Fruit fly (Drosophila melanogaster): ENCODE data around the gene Kots.

The Kots gene

DNA sequence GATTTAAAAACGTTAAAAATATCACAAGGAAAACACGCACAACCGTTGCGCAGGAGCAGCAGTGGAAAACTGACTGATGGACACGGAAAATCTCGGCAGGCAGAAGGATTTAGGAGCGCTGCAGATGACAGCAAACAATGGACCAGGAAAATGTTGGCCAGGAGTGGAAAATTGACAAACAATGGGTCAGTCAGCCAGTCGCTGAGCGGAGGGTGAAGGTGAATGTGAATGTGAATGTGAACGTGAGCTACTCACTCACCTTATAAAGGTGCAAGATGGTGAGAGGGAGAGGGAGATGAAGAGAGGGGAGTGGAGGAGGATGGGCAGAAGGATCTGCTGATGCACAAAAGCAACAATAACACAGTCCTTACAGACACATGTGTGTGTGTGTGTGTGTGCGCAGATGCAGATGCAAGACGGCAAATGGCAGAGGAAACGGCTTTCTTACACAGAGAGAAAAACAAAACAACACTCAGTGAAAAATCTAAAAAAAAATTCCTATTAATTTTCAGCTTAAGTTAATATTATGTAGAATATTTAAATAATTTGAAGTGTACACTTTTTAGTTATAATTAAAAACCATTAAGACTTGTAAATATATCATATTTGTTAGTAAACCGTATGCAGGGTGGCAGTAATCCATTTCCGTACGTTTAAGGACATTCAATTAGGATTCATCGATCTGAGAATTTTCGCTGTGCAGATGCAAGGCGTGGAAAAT is 7.9 kb upstream of the Kots start:
- no peak for TF ChIP-seq cic (GFP tag; optimal IDR thresholded peaks at IDR 0.05)

DNA sequence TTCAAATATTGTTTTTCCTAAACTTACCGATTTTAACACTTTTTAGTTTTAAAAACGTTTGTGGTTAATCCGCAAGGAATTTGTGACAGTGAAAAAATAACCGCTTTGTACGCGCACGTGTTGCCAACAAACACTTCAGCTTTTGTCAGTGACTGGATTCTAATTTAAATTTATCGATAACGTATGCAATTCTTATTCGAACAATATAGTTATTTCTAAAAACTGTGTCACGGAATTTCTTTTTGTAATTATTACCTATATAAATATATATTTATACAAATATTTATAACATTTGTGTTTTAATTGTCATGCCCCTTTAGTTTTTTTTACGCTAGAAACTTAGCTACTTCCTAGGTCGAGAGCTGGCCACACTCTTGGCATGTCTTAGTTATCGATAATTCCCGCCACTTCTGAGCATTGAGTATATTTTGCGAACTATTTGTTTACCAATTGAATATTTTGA is 570 bp upstream of the Kots start, which contains the start of gene Orc2:
Gene Orc2, plus strand, starts transcription at position 373 of the 463 bp plus-strand sequence.
- TF ChIP-seq kay (GFP tag; ENCODE audit: borderline replicate concordance), result no peak
- TF ChIP-seq Mnt (GFP tag; optimal IDR thresholded peaks at IDR 0.05), result peak; percentile 96
- TF ChIP-seq cnc (optimal IDR thresholded peaks at IDR 0.05), result no peak

DNA sequence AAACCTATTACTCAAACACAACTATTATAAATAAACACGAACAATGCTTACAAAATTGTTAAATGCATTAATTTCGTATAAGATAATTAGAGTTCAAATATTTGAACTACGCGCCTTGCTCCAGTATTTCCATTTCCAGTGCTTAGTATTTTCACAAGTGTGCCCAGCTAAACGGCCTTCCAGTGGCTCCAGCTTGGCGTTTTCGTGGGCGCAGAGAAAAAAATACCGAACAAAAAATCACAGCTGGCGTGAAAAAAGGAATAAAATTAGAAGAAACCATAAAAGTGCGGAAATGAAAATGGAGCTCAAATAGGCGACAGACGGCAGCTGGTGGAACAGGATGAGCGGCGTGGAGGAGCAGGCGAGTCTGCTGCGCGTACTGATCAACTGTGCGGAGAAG is 5.4 kb downstream of the Kots start, which contains the start of gene Ipp:
Gene Ipp, plus strand, starts transcription at position 208 of the 400 bp plus-strand sequence.
- no peak for TF ChIP-seq CG7045 (GFP tag; optimal IDR thresholded peaks at IDR 0.05)
- TF ChIP-seq Crg-1 (GFP tag; optimal IDR thresholded peaks at IDR 0.05), result no peak
- no peak for TF ChIP-seq Clk (GFP tag; optimal IDR thresholded peaks at IDR 0.05)
- TF ChIP-seq Mnt (GFP tag; optimal IDR thresholded peaks at IDR 0.05), result no peak
- TF ChIP-seq ovo (GFP tag; optimal IDR thresholded peaks at IDR 0.05), result no peak
- TF ChIP-seq Hr96 (GFP tag; optimal IDR thresholded peaks at IDR 0.05), result no peak
- no peak for TF ChIP-seq cic (GFP tag; optimal IDR thresholded peaks at IDR 0.05)

DNA sequence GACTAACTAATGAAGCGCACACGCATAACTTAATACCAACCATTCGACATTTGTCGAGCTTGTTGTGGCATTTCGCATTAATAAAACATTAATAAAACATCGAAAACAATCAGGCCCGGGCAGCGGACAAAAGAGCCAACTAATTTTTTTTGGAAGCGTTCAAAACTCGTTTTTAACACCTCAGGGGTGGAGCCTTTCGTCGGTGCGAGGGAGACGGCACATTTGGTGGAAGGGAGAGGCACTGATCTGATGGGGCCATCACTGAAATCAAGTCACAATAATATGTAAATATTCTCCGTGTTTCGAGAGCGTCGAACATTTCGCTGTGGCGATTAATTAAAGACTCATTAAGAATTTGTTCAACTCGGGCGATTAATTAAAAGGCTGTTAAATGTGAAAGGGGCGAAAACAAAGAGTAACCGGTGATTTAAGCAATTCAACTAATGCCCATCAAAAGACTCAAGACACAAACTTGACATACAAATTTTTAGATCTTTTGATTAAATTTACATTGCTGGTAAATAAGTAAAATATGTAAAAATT is 7.1 kb downstream of the Kots start:
- no peak for TF ChIP-seq tj (GFP tag; optimal IDR thresholded peaks at IDR 0.05)
- no peak for TF ChIP-seq Mnt (GFP tag; optimal IDR thresholded peaks at IDR 0.05)
- TF ChIP-seq cic (GFP tag; optimal IDR thresholded peaks at IDR 0.05), result no peak
- no peak for TF ChIP-seq bab1 (GFP tag; optimal IDR thresholded peaks at IDR 0.05)
- no peak for TF ChIP-seq CG12768 (GFP tag; optimal IDR thresholded peaks at IDR 0.05)
- no peak for TF ChIP-seq ovo (GFP tag; optimal IDR thresholded peaks at IDR 0.05)
- TF ChIP-seq CG14711 (tag; optimal IDR thresholded peaks at IDR 0.05), result no peak
- no peak for TF ChIP-seq CG7101 (tag; optimal IDR thresholded peaks at IDR 0.05)
- TF ChIP-seq CG5204 (GFP tag; optimal IDR thresholded peaks at IDR 0.05), result no peak
- TF ChIP-seq cnc (optimal IDR thresholded peaks at IDR 0.05), result no peak
- TF ChIP-seq CG7045 (GFP tag; optimal IDR thresholded peaks at IDR 0.05), result no peak
- no peak for TF ChIP-seq Crg-1 (GFP tag; optimal IDR thresholded peaks at IDR 0.05)
- TF ChIP-seq CG33017 (tag; optimal IDR thresholded peaks at IDR 0.05), result no peak
- no peak for TF ChIP-seq Hr96 (GFP tag; optimal IDR thresholded peaks at IDR 0.05)
- no peak for TF ChIP-seq pad (GFP tag; optimal IDR thresholded peaks at IDR 0.05)
- no peak for TF ChIP-seq kay (GFP tag; ENCODE audit: borderline replicate concordance)
- no peak for TF ChIP-seq CG11617 (GFP tag; optimal IDR thresholded peaks at IDR 0.05)
- no peak for TF ChIP-seq CG1620 (GFP tag; optimal IDR thresholded peaks at IDR 0.05)
- TF ChIP-seq toe (GFP tag; optimal IDR thresholded peaks at IDR 0.05), result no peak
- no peak for TF ChIP-seq Clk (GFP tag; optimal IDR thresholded peaks at IDR 0.05)

DNA sequence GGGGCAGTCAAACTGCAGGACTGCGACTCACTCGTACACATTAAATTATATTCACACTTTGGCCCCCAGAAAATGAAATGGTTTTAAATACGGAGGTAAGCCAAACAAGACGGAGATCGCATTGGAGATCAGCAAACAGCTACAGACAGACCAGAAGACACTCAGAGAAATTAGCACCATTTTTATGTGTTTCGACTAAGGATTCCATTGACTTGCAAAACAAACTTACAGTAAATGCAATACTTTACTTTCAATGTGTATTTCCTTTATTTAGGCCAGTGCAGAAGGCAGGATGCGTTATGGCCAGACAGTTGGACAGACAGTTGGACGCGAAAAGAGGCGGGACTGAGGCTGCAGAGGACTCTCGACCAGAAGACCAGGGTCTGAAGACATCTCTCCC is 8.7 kb downstream of the Kots start:
- TF ChIP-seq pad (GFP tag; optimal IDR thresholded peaks at IDR 0.05), result no peak
- no peak for TF ChIP-seq CG12768 (GFP tag; optimal IDR thresholded peaks at IDR 0.05)
- TF ChIP-seq CG5204 (GFP tag; optimal IDR thresholded peaks at IDR 0.05), result no peak
- no peak for TF ChIP-seq CG11617 (GFP tag; optimal IDR thresholded peaks at IDR 0.05)
- TF ChIP-seq CG33017 (tag; optimal IDR thresholded peaks at IDR 0.05), result no peak
- TF ChIP-seq Hr96 (GFP tag; optimal IDR thresholded peaks at IDR 0.05), result no peak
- no peak for TF ChIP-seq cnc (optimal IDR thresholded peaks at IDR 0.05)
- TF ChIP-seq CG7045 (GFP tag; optimal IDR thresholded peaks at IDR 0.05), result no peak
- TF ChIP-seq Crg-1 (GFP tag; optimal IDR thresholded peaks at IDR 0.05), result no peak
- no peak for TF ChIP-seq CG1620 (GFP tag; optimal IDR thresholded peaks at IDR 0.05)
- no peak for TF ChIP-seq bab1 (GFP tag; optimal IDR thresholded peaks at IDR 0.05)
- TF ChIP-seq ovo (GFP tag; optimal IDR thresholded peaks at IDR 0.05), result no peak

DNA sequence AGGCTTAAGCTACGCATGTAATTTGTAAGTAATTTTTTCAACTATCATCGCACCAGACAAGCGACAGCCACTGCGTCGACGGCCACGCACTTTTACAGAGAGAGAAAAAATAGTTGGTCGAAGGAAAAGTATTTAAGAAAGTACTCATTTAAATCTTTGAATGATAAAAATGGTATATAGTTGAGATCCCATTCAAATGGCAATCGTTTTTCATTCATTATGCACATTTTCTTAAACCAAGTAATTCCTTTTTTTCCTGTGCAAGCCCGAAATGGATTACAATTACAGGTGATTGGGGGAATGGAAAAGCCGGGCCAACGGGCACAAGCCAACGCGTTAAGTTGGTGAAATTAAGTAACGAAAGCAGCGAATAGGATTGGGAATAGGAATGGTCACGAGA is 11.7 kb downstream of the Kots start:
- no peak for TF ChIP-seq ovo (GFP tag; optimal IDR thresholded peaks at IDR 0.05)
- TF ChIP-seq CG33017 (tag; optimal IDR thresholded peaks at IDR 0.05), result no peak
- no peak for TF ChIP-seq CG7101 (tag; optimal IDR thresholded peaks at IDR 0.05)
- no peak for TF ChIP-seq tj (GFP tag; optimal IDR thresholded peaks at IDR 0.05)
- no peak for TF ChIP-seq pad (GFP tag; optimal IDR thresholded peaks at IDR 0.05)
- TF ChIP-seq Hr96 (GFP tag; optimal IDR thresholded peaks at IDR 0.05), result no peak
- TF ChIP-seq Clk (GFP tag; optimal IDR thresholded peaks at IDR 0.05), result no peak
- no peak for TF ChIP-seq Mnt (GFP tag; optimal IDR thresholded peaks at IDR 0.05)
- TF ChIP-seq CG7045 (GFP tag; optimal IDR thresholded peaks at IDR 0.05), result no peak
- no peak for TF ChIP-seq cnc (optimal IDR thresholded peaks at IDR 0.05)
- TF ChIP-seq kay (GFP tag; ENCODE audit: borderline replicate concordance), result no peak
- no peak for TF ChIP-seq cic (GFP tag; optimal IDR thresholded peaks at IDR 0.05)
- TF ChIP-seq Crg-1 (GFP tag; optimal IDR thresholded peaks at IDR 0.05), result no peak
- no peak for TF ChIP-seq CG5204 (GFP tag; optimal IDR thresholded peaks at IDR 0.05)
- TF ChIP-seq bab1 (GFP tag; optimal IDR thresholded peaks at IDR 0.05), result no peak
- TF ChIP-seq CG1620 (GFP tag; optimal IDR thresholded peaks at IDR 0.05), result no peak

DNA sequence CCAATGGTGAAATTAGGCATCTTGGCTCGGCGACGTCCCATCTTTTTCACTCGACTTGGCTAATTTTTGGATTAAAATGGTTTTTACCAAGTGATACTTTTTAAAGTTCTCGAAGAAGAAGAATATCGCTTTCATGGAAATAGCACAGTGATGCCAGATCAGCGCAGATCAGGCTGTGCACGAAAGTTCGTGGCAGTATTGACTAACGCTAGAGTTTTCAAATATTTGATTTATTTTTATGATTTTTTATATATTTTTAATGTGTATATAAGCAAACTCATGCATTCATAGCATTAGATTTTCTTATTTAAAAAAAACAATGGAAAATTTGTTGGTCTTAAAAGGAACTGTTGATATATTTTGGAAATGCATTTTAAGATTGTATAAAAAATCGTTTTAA is 12.9 kb downstream of the Kots start, which contains the start of gene CG9926:
Gene CG9926, minus strand, starts transcription at position 101 of the 400 bp plus-strand sequence.
- TF ChIP-seq ovo (GFP tag; optimal IDR thresholded peaks at IDR 0.05), result no peak
